Fruit fly (Drosophila melanogaster) whole organism, embryonic: ENCODE measurements around the gene Spec2.
A peak's percentile ranks its signal among the peaks of the same experiment; 100 is the strongest.

Source experiments
- Abd-B ChIP-seq: fragments of 200-800 bp; sonication (Bioruptor generic); optimal IDR thresholded peaks from 2 replicates; lab custom pipeline; 2018; ENCODE audit warnings: missing biosample characterization, mild to moderate bottlenecking, missing genetic modification characterization, moderate library complexity
- Ada2b ChIP-seq: fragments of 200-800 bp; sonication (Bioruptor generic); IDR thresholded peaks from 2 replicates; pipeline ENCODE4 v1.3.6; 2022; ENCODE audit warnings: missing biosample characterization, missing genetic modification characterization
- CG10654 ChIP-seq: fragments of 200-800 bp; sonication (Bioruptor generic); optimal IDR thresholded peaks from 2 replicates; lab custom pipeline; 2016; ENCODE audit warnings: missing biosample characterization, missing genetic modification characterization
- CG11723 ChIP-seq: fragments of 200-800 bp; sonication (Bioruptor generic); optimal IDR thresholded peaks from 2 replicates; lab custom pipeline; 2017; ENCODE audit warnings: missing biosample characterization, mild to moderate bottlenecking, missing genetic modification characterization
- CG12104 ChIP-seq: fragments of 200-800 bp; sonication (Bioruptor generic); optimal IDR thresholded peaks from 3 replicates; lab custom pipeline; 2016; ENCODE audit warnings: missing biosample characterization, missing genetic modification characterization
- CG13123 ChIP-seq: fragments of 200-800 bp; sonication (Bioruptor generic); optimal IDR thresholded peaks from 2 replicates; lab custom pipeline; 2016; ENCODE audit warnings: missing biosample characterization, missing genetic modification characterization
- CG14667 ChIP-seq: fragments of 200-800 bp; sonication (Bioruptor generic); IDR thresholded peaks from 2 replicates; pipeline ENCODE4 v1.3.6; 2022; ENCODE audit warnings: missing biosample characterization, missing genetic modification characterization
- CG1529 ChIP-seq: fragments of 200-800 bp; sonication (Bioruptor generic); optimal IDR thresholded peaks from 3 replicates; lab custom pipeline; 2018; ENCODE audit warnings: missing biosample characterization, missing genetic modification characterization
- CG15696 ChIP-seq: fragments of 200-800 bp; sonication (Bioruptor generic); optimal IDR thresholded peaks from 2 replicates; lab custom pipeline; 2019; ENCODE audit warnings: missing biosample characterization, mild to moderate bottlenecking, missing genetic modification characterization, moderate library complexity
- CG17385 ChIP-seq: fragments of 200-800 bp; sonication (Bioruptor generic); optimal IDR thresholded peaks from 3 replicates; lab custom pipeline; 2018; ENCODE audit warnings: missing biosample characterization, mild to moderate bottlenecking, missing genetic modification characterization
- CG1792 ChIP-seq: fragments of 200-800 bp; sonication (Bioruptor generic); optimal IDR thresholded peaks from 2 replicates; lab custom pipeline; 2016; ENCODE audit warnings: missing biosample characterization, missing genetic modification characterization
- CG18764 ChIP-seq: fragments of 200-800 bp; sonication (Bioruptor generic); optimal IDR thresholded peaks from 3 replicates; lab custom pipeline; 2016; ENCODE audit warnings: missing biosample characterization, missing genetic modification characterization
- CG2712 ChIP-seq: fragments of 200-800 bp; optimal IDR thresholded peaks from 3 replicates; lab custom pipeline; 2019; ENCODE audit warnings: missing biosample characterization, mild to moderate bottlenecking, missing genetic modification characterization, moderate library complexity
- CG3065 ChIP-seq: fragments of 200-800 bp; sonication (Bioruptor generic); optimal IDR thresholded peaks from 2 replicates; lab custom pipeline; 2016; ENCODE audit warnings: missing biosample characterization, missing genetic modification characterization
- CG31388 ChIP-seq: fragments of 200-800 bp; sonication (Bioruptor generic); optimal IDR thresholded peaks from 2 replicates; lab custom pipeline; 2016; ENCODE audit warnings: missing biosample characterization, missing genetic modification characterization
- CG4424 ChIP-seq: fragments of 200-800 bp; sonication (Bioruptor generic); optimal IDR thresholded peaks from 3 replicates; lab custom pipeline; 2016; ENCODE audit warnings: missing biosample characterization, missing genetic modification characterization
- CG4617 ChIP-seq: fragments of 200-800 bp; sonication (Bioruptor generic); optimal IDR thresholded peaks from 3 replicates; lab custom pipeline; 2016; ENCODE audit warnings: missing biosample characterization, missing genetic modification characterization, borderline replicate concordance
- CG7786 ChIP-seq: fragments of 200-800 bp; sonication (Bioruptor generic); optimal IDR thresholded peaks from 2 replicates; lab custom pipeline; 2016; ENCODE audit warnings: missing biosample characterization, missing genetic modification characterization
- CG8388 ChIP-seq: fragments of 200-800 bp; sonication (Bioruptor generic); optimal IDR thresholded peaks from 2 replicates; lab custom pipeline; 2019; ENCODE audit warnings: missing biosample characterization, mild to moderate bottlenecking, missing genetic modification characterization, moderate library complexity
- Dbx ChIP-seq: fragments of 200-800 bp; sonication (Bioruptor generic); IDR thresholded peaks from 3 replicates; pipeline ENCODE4 v1.3.6; 2022; ENCODE audit warnings: missing biosample characterization, missing genetic modification characterization
- Dip2 ChIP-seq: fragments of 200-800 bp; sonication (Bioruptor generic); IDR thresholded peaks from 2 replicates; pipeline ENCODE4 v1.3.6; 2022; ENCODE audit warnings: missing biosample characterization, missing genetic modification characterization
- Dll ChIP-seq: fragments of 200-800 bp; sonication (Bioruptor generic); IDR thresholded peaks from 4 replicates; pipeline ENCODE4 v1.3.6; 2022; ENCODE audit warnings: missing biosample characterization, missing genetic modification characterization; ENCODE audit not compliant: partially characterized antibody
- Elba2 ChIP-seq: fragments of 200-800 bp; sonication (Bioruptor generic); optimal IDR thresholded peaks from 3 replicates; lab custom pipeline; 2016; ENCODE audit warnings: missing biosample characterization, missing genetic modification characterization
- Hr3 ChIP-seq: fragments of 200-800 bp; sonication (Bioruptor generic); optimal IDR thresholded peaks from 3 replicates; lab custom pipeline; 2016; ENCODE audit warnings: missing biosample characterization, missing genetic modification characterization
- Hr78 ChIP-seq, 2 experiments: fragments of 200-800 bp in 1 of 2; fragments of >200 bp in 1 of 2; sonication (Bioruptor generic) in 1 of 2; optimal IDR thresholded peaks; 2 replicates each; lab custom pipeline; 2017 to 2019; ENCODE audit warnings: missing biosample characterization in 2 of 2, missing genetic modification characterization in 2 of 2, mild to moderate bottlenecking in 1 of 2, moderate library complexity in 1 of 2
- PHDP ChIP-seq: fragments of 200-800 bp; sonication (Bioruptor generic); optimal IDR thresholded peaks from 3 replicates; lab custom pipeline; 2018; ENCODE audit warnings: missing biosample characterization, mild to moderate bottlenecking, missing genetic modification characterization, moderate library complexity
- Pdp1 ChIP-seq, 2 experiments: fragments of 200-800 bp; sonication (Bioruptor generic); optimal IDR thresholded peaks; 3 replicates each; lab custom pipeline; 2016; ENCODE audit warnings: missing biosample characterization in 2 of 2, missing genetic modification characterization in 2 of 2, mild to moderate bottlenecking in 1 of 2, moderate library complexity in 1 of 2
- Scr ChIP-seq: fragments of 200-800 bp; sonication (Bioruptor generic); IDR thresholded peaks from 2 replicates; pipeline ENCODE4 v1.3.6; 2022; ENCODE audit warnings: missing biosample characterization, missing genetic modification characterization; ENCODE audit not compliant: partially characterized antibody
- Sox102F ChIP-seq: fragments of 200-800 bp; sonication (Bioruptor generic); optimal IDR thresholded peaks from 2 replicates; lab custom pipeline; 2018; ENCODE audit warnings: missing biosample characterization, mild to moderate bottlenecking, missing genetic modification characterization, moderate library complexity
- Ssrp ChIP-seq: fragments of 200-800 bp; sonication (Bioruptor generic); optimal IDR thresholded peaks from 2 replicates; lab custom pipeline; 2018; ENCODE audit warnings: missing biosample characterization, mild to moderate bottlenecking, missing genetic modification characterization, moderate library complexity
- Stat92E ChIP-seq, 3 experiments: fragments of >200 bp in 2 of 3; fragments of 200-800 bp in 1 of 3; sonication (Bioruptor generic) in 1 of 3; optimal IDR thresholded peaks; 2 replicates each; lab custom pipeline; 2017 to 2019; ENCODE audit warnings: missing biosample characterization in 3 of 3, missing genetic modification characterization in 3 of 3, mild to moderate bottlenecking in 1 of 3, moderate library complexity in 1 of 3
- ac ChIP-seq: fragments of 200-800 bp; sonication (Bioruptor generic); optimal IDR thresholded peaks from 3 replicates; lab custom pipeline; 2017; ENCODE audit warnings: missing biosample characterization, mild to moderate bottlenecking, missing genetic modification characterization
- dan ChIP-seq: fragments of 200-800 bp; sonication (Bioruptor generic); IDR thresholded peaks from 2 replicates; pipeline ENCODE4 v1.3.6; 2022; ENCODE audit warnings: missing biosample characterization, missing genetic modification characterization
- dm ChIP-seq: fragments of 200-800 bp; sonication (Bioruptor generic); optimal IDR thresholded peaks from 3 replicates; lab custom pipeline; 2016; ENCODE audit warnings: missing biosample characterization, missing genetic modification characterization
- dmrt11E ChIP-seq: fragments of 200-800 bp; sonication (Bioruptor generic); optimal IDR thresholded peaks from 3 replicates; lab custom pipeline; 2018; ENCODE audit warnings: missing biosample characterization, mild to moderate bottlenecking, missing genetic modification characterization, moderate library complexity
- eve ChIP-seq, 2 experiments: fragments of >200 bp; optimal IDR thresholded peaks; 2 replicates each; lab custom pipeline; 2017; ENCODE audit warnings: missing biosample characterization in 2 of 2, missing genetic modification characterization in 2 of 2
- gsb-n ChIP-seq: fragments of 200-800 bp; sonication (Bioruptor generic); optimal IDR thresholded peaks from 3 replicates; lab custom pipeline; 2018; ENCODE audit warnings: missing biosample characterization, mild to moderate bottlenecking, missing genetic modification characterization
- hb ChIP-seq: fragments of 200-800 bp; sonication (Bioruptor generic); IDR thresholded peaks from 3 replicates; pipeline ENCODE4 v1.3.6; 2022; ENCODE audit warnings: missing biosample characterization, missing genetic modification characterization; ENCODE audit not compliant: partially characterized antibody
- her ChIP-seq: fragments of 200-800 bp; sonication (Bioruptor generic); optimal IDR thresholded peaks from 2 replicates; lab custom pipeline; 2016; ENCODE audit warnings: missing biosample characterization, missing genetic modification characterization
- inv ChIP-seq: fragments of 200-800 bp; sonication (Bioruptor generic); IDR thresholded peaks from 2 replicates; pipeline ENCODE4 v1.3.6; 2022; ENCODE audit warnings: missing biosample characterization, missing genetic modification characterization; ENCODE audit not compliant: partially characterized antibody
- knrl ChIP-seq: fragments of 200-800 bp; sonication (Bioruptor generic); IDR thresholded peaks from 3 replicates; pipeline ENCODE4 v1.3.6; 2022; ENCODE audit warnings: missing biosample characterization, missing genetic modification characterization; ENCODE audit not compliant: partially characterized antibody
- lilli ChIP-seq: fragments of 200-800 bp; sonication (Bioruptor generic); optimal IDR thresholded peaks from 3 replicates; lab custom pipeline; 2016; ENCODE audit warnings: missing biosample characterization, missing genetic modification characterization
- mam ChIP-seq: fragments of 200-800 bp; sonication (Bioruptor generic); optimal IDR thresholded peaks from 3 replicates; lab custom pipeline; 2016; ENCODE audit warnings: missing biosample characterization, missing genetic modification characterization
- nerfin-2 ChIP-seq: fragments of 200-800 bp; sonication (Bioruptor generic); IDR thresholded peaks from 2 replicates; pipeline ENCODE4 v1.3.6; 2022; ENCODE audit warnings: missing biosample characterization, missing genetic modification characterization; ENCODE audit not compliant: partially characterized antibody
- p53 ChIP-seq: fragments of 200-800 bp; sonication (Bioruptor generic); optimal IDR thresholded peaks from 2 replicates; lab custom pipeline; 2016; ENCODE audit warnings: missing biosample characterization, missing genetic modification characterization
- pros ChIP-seq: fragments of 200-800 bp; sonication (Bioruptor generic); optimal IDR thresholded peaks from 3 replicates; lab custom pipeline; 2019; ENCODE audit warnings: missing biosample characterization, mild to moderate bottlenecking, missing genetic modification characterization, moderate library complexity
- pzg ChIP-seq: fragments of 200-800 bp; sonication (Bioruptor generic); optimal IDR thresholded peaks from 3 replicates; lab custom pipeline; 2018; ENCODE audit warnings: missing biosample characterization, mild to moderate bottlenecking, missing genetic modification characterization, moderate library complexity
- tup ChIP-seq: fragments of 200-800 bp; sonication (Bioruptor generic); optimal IDR thresholded peaks from 2 replicates; lab custom pipeline; 2016; ENCODE audit warnings: missing biosample characterization, mild to moderate bottlenecking, missing genetic modification characterization, moderate library complexity
- z ChIP-seq: fragments of 200-800 bp; sonication (Bioruptor generic); IDR thresholded peaks from 3 replicates; pipeline ENCODE4 v1.3.6; 2022; ENCODE audit warnings: missing biosample characterization, missing genetic modification characterization

The Spec2 gene

DNA sequence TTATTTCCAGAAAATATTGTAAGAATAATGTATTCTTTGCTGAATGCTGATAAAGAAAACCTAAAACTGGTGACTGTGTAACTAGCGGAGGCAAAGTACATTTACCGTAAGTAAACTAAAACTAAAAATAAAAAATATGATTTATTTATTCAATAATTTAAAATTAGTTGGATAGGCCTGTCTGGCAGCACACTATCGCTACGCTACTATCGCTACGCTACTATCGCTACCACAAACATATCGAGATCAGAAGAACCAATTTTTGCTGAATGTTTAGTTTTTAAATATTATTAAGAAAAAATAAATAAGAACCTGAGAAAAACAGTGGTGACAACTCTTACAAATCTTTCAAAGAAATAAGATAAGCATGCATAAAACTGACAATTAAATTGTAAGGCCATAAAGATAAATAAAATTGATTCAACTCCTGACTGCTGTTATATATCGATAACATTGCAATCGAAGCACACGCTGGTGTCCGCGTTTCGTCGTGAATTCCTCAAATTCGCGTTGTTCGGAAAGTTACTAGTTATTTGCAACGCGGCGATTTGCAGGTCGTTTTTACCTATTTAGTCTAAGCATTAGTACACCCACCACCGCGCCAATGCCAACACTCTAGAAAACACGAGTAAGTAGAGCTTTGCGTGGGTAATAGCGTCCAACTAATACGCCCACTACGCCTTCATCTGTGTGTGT, 36.4 kb upstream of the Spec2 start, which contains the start of gene Wdr33 (continued):
- TF ChIP-seq gsb-n = no peak
- no peak for TF ChIP-seq CG3065 (GFP tag; lab: Kevin White, UChicago)
- peak; percentile 22 for TF ChIP-seq lilli
- no peak for TF ChIP-seq CG7786 (GFP tag; lab: Kevin White, UChicago)
- TF ChIP-seq Hr3 (GFP tag; lab: Kevin White, UChicago) = peak; percentile 49
- TF ChIP-seq CG4617 (GFP tag; lab: Kevin White, UChicago) = no peak
- TF ChIP-seq mam (GFP tag; lab: Kevin White, UChicago) = no peak
- TF ChIP-seq Scr = peak; percentile 95
- no peak for TF ChIP-seq ac (GFP tag; lab: Kevin White, UChicago)
- no peak for TF ChIP-seq Sox102F (GFP tag; lab: Kevin White, UChicago)
- TF ChIP-seq Ada2b = no peak
- peak; percentile 33 for TF ChIP-seq pzg (GFP tag; lab: Kevin White, UChicago)
- TF ChIP-seq CG18764 (GFP tag; lab: Kevin White, UChicago) = no peak
- TF ChIP-seq Dbx (GFP tag; lab: Robert Waterston, UW) = no peak
- TF ChIP-seq Dll (GFP tag; lab: Robert Waterston, UW) = peak; percentile 96
- no peak for TF ChIP-seq pros (GFP tag; lab: Kevin White, UChicago)
- TF ChIP-seq CG17385 (GFP tag; lab: Kevin White, UChicago) = peak; percentile 36
- TF ChIP-seq Ssrp (tag; lab: Kevin White, UChicago) = peak; percentile 54
- TF ChIP-seq CG10654 (GFP tag; lab: Kevin White, UChicago) = peak; percentile 18
- TF ChIP-seq CG1792 (GFP tag; lab: Kevin White, UChicago) = no peak
- peak; percentile 82 for TF ChIP-seq nerfin-2
- TF ChIP-seq CG15696 (tag; lab: Kevin White, UChicago) = peak; percentile 28
- TF ChIP-seq Abd-B (GFP tag; lab: Kevin White, UChicago) = peak; percentile 57
- TF ChIP-seq CG4424 = peak; percentile 48
- TF ChIP-seq CG12104 (GFP tag; lab: Kevin White, UChicago) = peak; percentile 27
- TF ChIP-seq Stat92E (GFP tag; optimal IDR thresholded peaks at IDR 0.05; lab: Kevin White, UChicago) = no peak
- TF ChIP-seq her (GFP tag; lab: Kevin White, UChicago) = peak; percentile 1
- no peak for TF ChIP-seq PHDP (tag; lab: Kevin White, UChicago)
- TF ChIP-seq CG8388 = peak; percentile 24
- peak; percentile 19 for TF ChIP-seq CG2712 (tag; lab: Kevin White, UChicago)
- no peak for TF ChIP-seq Elba2 (GFP tag; lab: Kevin White, UChicago)
- TF ChIP-seq z = no peak
- TF ChIP-seq dan = no peak
- no peak for TF ChIP-seq Hr78 (GFP tag; optimal IDR thresholded peaks at IDR 0.05; lab: Kevin White, UChicago)
- TF ChIP-seq CG11723 = no peak
- TF ChIP-seq p53 (GFP tag; lab: Kevin White, UChicago) = no peak
- no peak for TF ChIP-seq tup
- TF ChIP-seq inv = peak; percentile 91
- TF ChIP-seq dm (GFP tag; lab: Kevin White, UChicago) = peak; percentile 6
- TF ChIP-seq eve (GFP tag; optimal IDR thresholded peaks at IDR 0.05; lab: Kevin White, UChicago) = no peak
- TF ChIP-seq hb (GFP tag; lab: Robert Waterston, UW) = peak; percentile 84
- peak; percentile 28 for TF ChIP-seq dmrt11E (tag; lab: Kevin White, UChicago)
- TF ChIP-seq CG14667 = peak; percentile 16; the same call in 1 of the 2 replicates
- TF ChIP-seq Pdp1 (GFP tag; optimal IDR thresholded peaks at IDR 0.05; lab: Kevin White, UChicago) = peak in 1 of 2 experiments; percentile 0
- TF ChIP-seq CG1529 (GFP tag; lab: Kevin White, UChicago) = peak; percentile 8
- TF ChIP-seq CG13123 (GFP tag; lab: Kevin White, UChicago) = no peak
- peak; percentile 21 for TF ChIP-seq CG31388
- TF ChIP-seq knrl (GFP tag; lab: Robert Waterston, UW) = peak; percentile 94
- no peak for TF ChIP-seq Dip2 (GFP tag; lab: Robert Waterston, UW)
